Worm (Caenorhabditis elegans) whole organism, early embryonic: Measurements from ENCODE around the gene C36B7.4.

ENCODE experiments used
- F13C5.2 ChIP-seq: sonication (generic microtip); optimal IDR thresholded peaks from 2 replicates; lab custom pipeline; 2017; ENCODE audit warnings: mild to moderate bottlenecking, missing genetic modification characterization, inconsistent platforms, missing compliant biosample characterization
- aly-1 ChIP-seq: sonication (generic microtip); optimal IDR thresholded peaks from 2 replicates; lab custom pipeline; 2016; ENCODE audit warnings: missing genetic modification characterization, missing compliant biosample characterization
- ama-1 ChIP-seq: fragments of 150-350 bp; optimal IDR thresholded peaks from 2 replicates; lab custom pipeline; 2014
- ceh-13 ChIP-seq: fragments of 200-800 bp; sonication (Bioruptor generic); optimal IDR thresholded peaks from 2 replicates; lab custom pipeline; 2018; ENCODE audit warnings: mild to moderate bottlenecking, missing genetic modification characterization, missing compliant biosample characterization
- ceh-36 ChIP-seq: sonication (generic microtip); optimal IDR thresholded peaks from 2 replicates; lab custom pipeline; 2016; ENCODE audit warnings: missing genetic modification characterization, inconsistent platforms, missing compliant biosample characterization
- ets-7 ChIP-seq: sonication (generic microtip); optimal IDR thresholded peaks from 2 replicates; lab custom pipeline; 2016; ENCODE audit warnings: missing genotype, missing genetic modification characterization, missing compliant biosample characterization
- flt-1 ChIP-seq: fragments of 200-800 bp; sonication (Bioruptor generic); IDR thresholded peaks from 2 replicates; pipeline ENCODE4 v1.3.6; 2022; ENCODE audit warnings: missing genetic modification characterization, missing compliant biosample characterization
- pes-1 ChIP-seq: fragments of 200-800 bp; sonication (Bioruptor generic); IDR thresholded peaks from 2 replicates; pipeline ENCODE4 v1.3.6; 2022; ENCODE audit warnings: missing genetic modification reagents, missing genetic modification characterization, missing compliant biosample characterization
- scrt-1 ChIP-seq: fragments of 200-800 bp; sonication (Bioruptor generic); IDR thresholded peaks from 2 replicates; pipeline ENCODE4 v1.3.6; 2022; ENCODE audit warnings: missing genetic modification characterization, missing compliant biosample characterization
- sea-1 ChIP-seq: fragments of 200-800 bp; sonication (Bioruptor generic); conservative IDR thresholded peaks from 2 replicates; pipeline ENCODE4 v1.3.6; 2022; ENCODE audit warnings: missing genetic modification characterization, missing compliant biosample characterization
- tbx-11 ChIP-seq: fragments of 200-800 bp; sonication (Bioruptor generic); IDR thresholded peaks from 2 replicates; pipeline ENCODE4 v1.3.6; 2022; ENCODE audit warnings: missing genetic modification characterization, missing compliant biosample characterization
- tbx-37 ChIP-seq: fragments of 200-800 bp; sonication (Bioruptor generic); conservative IDR thresholded peaks from 2 replicates; pipeline ENCODE4 v1.3.6; 2022; ENCODE audit warnings: missing genetic modification reagents, missing genetic modification characterization, missing compliant biosample characterization
- tra-4 ChIP-seq: sonication (generic microtip); optimal IDR thresholded peaks from 2 replicates; lab custom pipeline; 2017; ENCODE audit warnings: missing genetic modification characterization, missing compliant biosample characterization

- TF ChIP-seq ama-1 (lab: Kevin White, UChicago): no peak
- no peak for TF ChIP-seq ets-7 (tag; lab: Kevin White, UChicago)
- TF ChIP-seq scrt-1 (GFP tag; lab: Robert Waterston, UW): no peak
- TF ChIP-seq tbx-11 (GFP tag; lab: Robert Waterston, UW): no peak
- TF ChIP-seq tra-4 (tag; lab: Kevin White, UChicago): no peak
- TF ChIP-seq pes-1 (GFP tag; lab: Robert Waterston, UW): no peak
- TF ChIP-seq ceh-36 (tag; lab: Kevin White, UChicago): no peak
- no peak for TF ChIP-seq tbx-37 (GFP tag; lab: Robert Waterston, UW)
- no peak for TF ChIP-seq F13C5.2
- no peak for TF ChIP-seq sea-1 (GFP tag; lab: Robert Waterston, UW)
- no peak for TF ChIP-seq aly-1 (tag; lab: Kevin White, UChicago)
- no peak for TF ChIP-seq ceh-13 (GFP tag; lab: Kevin White, UChicago)
- TF ChIP-seq flt-1 (GFP tag; lab: Robert Waterston, UW): no peak
These were observed 9.3 kb downstream of the C36B7.4 start for ce11 chrX:7076485-7076884.
